Worm (Caenorhabditis elegans): Measurements from ENCODE around the gene F32D1.8.

- no peak for TF ChIP-seq F37D6.2 (tag; optimal IDR thresholded peaks at IDR 0.05)
- no peak for TF ChIP-seq nhr-41 (GFP tag; IDR thresholded peaks at IDR 0.05)
- no peak for TF ChIP-seq jun-1 (tag; optimal IDR thresholded peaks at IDR 0.05)
- TF ChIP-seq tag-97 (GFP tag; IDR thresholded peaks at IDR 0.05): no peak
- no peak for TF ChIP-seq ceh-32 (tag; optimal IDR thresholded peaks at IDR 0.05; ENCODE audit: poor library complexity)
Observed at ce11 chrV:4374625-4375024, 2.9 kb downstream of the F32D1.8 start, which contains the start of gene neg-1.

All from whole organism, L4 larva.